Worm (Caenorhabditis elegans) whole organism, L2 larva: Measurements from ENCODE around the gene dmsr-5.
"Not testable (repeated sequence)": the region's sequence is repeated elsewhere in the genome, so short reads cannot be mapped to it uniquely, and the experiment has no call there.

Source experiments
- mdl-1 ChIP-seq, 2 experiments: fragments of 150-350 bp in 1 of 2; sonication (generic microtip) in 1 of 2; optimal IDR thresholded peaks; 2 replicates each; lab custom pipeline; 2017; ENCODE audit warnings: missing biosample characterization in 2 of 2, missing genetic modification characterization in 2 of 2
- nhr-10 ChIP-seq: sonication (generic microtip); optimal IDR thresholded peaks from 2 replicates; lab custom pipeline; 2017; ENCODE audit warnings: missing biosample characterization, missing genetic modification characterization

DNA sequence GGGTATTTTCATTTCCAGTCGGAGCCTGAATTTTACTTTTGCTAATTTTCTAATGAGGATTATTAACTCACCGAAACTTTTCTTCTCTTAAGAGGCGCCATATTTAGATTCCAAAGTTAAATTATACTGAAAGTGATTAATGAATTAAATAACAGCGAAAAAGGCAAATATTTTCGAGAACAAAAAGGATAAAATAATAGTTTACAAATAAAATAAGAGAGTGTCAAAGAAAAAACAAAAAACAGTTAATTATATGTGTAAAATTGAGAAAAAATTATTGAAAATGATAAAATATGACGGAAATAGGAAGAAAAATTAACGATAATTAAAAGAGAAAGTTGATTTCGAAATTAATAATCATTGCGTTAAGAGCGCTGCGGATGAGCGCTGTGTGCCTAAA lies 34.3 kb upstream of the dmsr-5 start, which contains the start of gene Y48A6B.8:
- TF ChIP-seq mdl-1 (tag; optimal IDR thresholded peaks at IDR 0.05; lab: Kevin White, UChicago); nhr-10 (tag; lab: Kevin White, UChicago): not testable (repeated sequence)
